Worm (Caenorhabditis elegans) whole organism, midembryonic: ENCODE results near the gene F38H4.3.

Experiments
- T22C8.4 ChIP-seq: fragments of 200-800 bp; sonication (Bioruptor generic); IDR thresholded peaks from 2 replicates; pipeline ENCODE4 v1.3.6; 2022; ENCODE audit warnings: missing genetic modification characterization, missing compliant biosample characterization
- flt-1 ChIP-seq: fragments of 200-800 bp; sonication (Bioruptor generic); IDR thresholded peaks from 2 replicates; pipeline ENCODE4 v1.3.6; 2022; ENCODE audit warnings: missing genetic modification characterization, missing compliant biosample characterization
- ref-1 ChIP-seq: fragments of 200-800 bp; sonication (Bioruptor generic); conservative IDR thresholded peaks from 2 replicates; pipeline ENCODE4 v1.3.6; 2022; ENCODE audit warnings: missing genetic modification reagents, missing genetic modification characterization, missing compliant biosample characterization

DNA sequence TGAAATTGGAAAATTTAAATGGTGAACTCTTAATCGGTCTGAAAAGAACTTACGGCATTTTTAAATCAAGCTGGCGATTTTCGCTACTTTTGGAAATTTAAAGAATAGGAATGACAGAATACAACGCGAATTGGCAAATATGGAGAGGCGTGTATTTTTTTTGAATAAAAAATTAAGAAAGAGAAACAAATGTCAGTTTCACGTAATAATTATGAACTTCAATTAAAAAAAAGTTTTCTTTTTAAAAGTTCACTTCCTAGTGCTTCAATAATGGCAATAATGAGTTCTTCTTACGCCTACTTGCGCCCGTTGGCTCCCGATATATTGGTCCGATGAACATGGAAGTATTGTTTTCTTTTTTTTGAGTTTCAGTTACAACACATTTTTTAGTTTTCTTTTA, 35.5 kb downstream of the F38H4.3 start, which contains the start of gene pph-2:
- no peak for TF ChIP-seq flt-1 (GFP tag; lab: Robert Waterston, UW)
- no peak for TF ChIP-seq ref-1 (GFP tag; lab: Robert Waterston, UW)
- TF ChIP-seq T22C8.4 (GFP tag; lab: Robert Waterston, UW): no peak
